Worm (Caenorhabditis elegans) whole organism, L4 larva: Measurements from ENCODE around the gene Y39G8B.10.

Experiments used
- D1046.2 ChIP-seq: fragments of 200-800 bp; sonication (Bioruptor generic); IDR thresholded peaks from 2 replicates; pipeline ENCODE4 v1.3.6; 2022; ENCODE audit warnings: missing genetic modification characterization, missing compliant biosample characterization
- F10B5.3 ChIP-seq: sonication (generic microtip); optimal IDR thresholded peaks from 2 replicates; lab custom pipeline; 2016; ENCODE audit warnings: mild to moderate bottlenecking, missing genetic modification characterization, missing compliant biosample characterization
- F37D6.2 ChIP-seq: sonication (generic microtip); optimal IDR thresholded peaks from 2 replicates; lab custom pipeline; 2016; ENCODE audit warnings: mild to moderate bottlenecking, missing genetic modification characterization, missing compliant biosample characterization
- R02D3.7 ChIP-seq: fragments of 150-350 bp; sonication (generic microtip); optimal IDR thresholded peaks from 3 replicates; lab custom pipeline; 2014; ENCODE audit warnings: missing biosample characterization, missing genetic modification characterization
- T26A8.4 ChIP-seq: fragments of 200-800 bp; sonication (Bioruptor generic); IDR thresholded peaks from 2 replicates; pipeline ENCODE4 v1.3.6; 2022; ENCODE audit warnings: missing genetic modification characterization, missing compliant biosample characterization
- Y105C5A.15 ChIP-seq: fragments of 200-800 bp; sonication (Bioruptor generic); IDR thresholded peaks from 2 replicates; pipeline ENCODE4 v1.3.6; 2022; ENCODE audit warnings: missing genetic modification characterization, missing compliant biosample characterization
- Y48G9A.11 ChIP-seq: fragments of 200-800 bp; sonication (Bioruptor generic); IDR thresholded peaks from 2 replicates; pipeline ENCODE4 v1.3.6; 2022; ENCODE audit warnings: missing genetic modification reagents, missing genetic modification characterization, missing compliant biosample characterization
- ZK546.5 ChIP-seq, 2 experiments: sonication (generic microtip); optimal IDR thresholded peaks; 2 replicates each; lab custom pipeline; 2017; ENCODE audit warnings: missing biosample characterization in 2 of 2, missing genetic modification characterization in 2 of 2
- aha-1 ChIP-seq: fragments of 150-350 bp; peaks from one replicate; lab custom pipeline; 2014; ENCODE audit warnings: missing biosample characterization, missing genetic modification characterization
- ama-1 ChIP-seq: fragments of 150-350 bp; optimal IDR thresholded peaks from 2 replicates; lab custom pipeline; 2014; ENCODE audit warnings: inconsistent platforms, mixed read lengths
- attf-4 ChIP-seq: sonication (generic microtip); optimal IDR thresholded peaks from 3 replicates; lab custom pipeline; 2017; ENCODE audit warnings: missing biosample characterization, missing genetic modification characterization
- ceh-20 ChIP-seq: fragments of 200-800 bp; sonication (Bioruptor generic); IDR thresholded peaks from 2 replicates; pipeline ENCODE4 v1.3.6; 2022; ENCODE audit warnings: missing genetic modification reagents, missing genetic modification characterization, missing compliant biosample characterization
- ceh-28 ChIP-seq: fragments of 150-350 bp; optimal IDR thresholded peaks from 2 replicates; lab custom pipeline; 2014; ENCODE audit warnings: missing biosample characterization, missing genetic modification reagents, missing genetic modification characterization
- ceh-32 ChIP-seq: sonication (generic microtip); optimal IDR thresholded peaks from 2 replicates; lab custom pipeline; 2016; ENCODE audit warnings: mild to moderate bottlenecking, missing genetic modification characterization, missing compliant biosample characterization; ENCODE audit not compliant: poor library complexity
- ceh-82 ChIP-seq: sonication (generic microtip); optimal IDR thresholded peaks from 2 replicates; lab custom pipeline; 2017; ENCODE audit warnings: missing biosample characterization, missing genetic modification characterization
- daf-12 ChIP-seq: fragments of 150-350 bp; optimal IDR thresholded peaks from 2 replicates; lab custom pipeline; 2014; ENCODE audit warnings: missing biosample characterization, missing genetic modification reagents, missing genetic modification characterization
- daf-16 ChIP-seq, 3 experiments: sonication (generic microtip); optimal IDR thresholded peaks; 2 replicates each; lab custom pipeline; 2016 to 2017; ENCODE audit warnings: missing genetic modification characterization in 3 of 3, missing genetic modification reagents in 3 of 3, mild to moderate bottlenecking in 2 of 3, missing compliant biosample characterization in 2 of 3, missing biosample characterization in 1 of 3, moderate library complexity in 1 of 3
- daf-8 ChIP-seq: fragments of 200-800 bp; sonication (Bioruptor generic); IDR thresholded peaks from 2 replicates; pipeline ENCODE4 v1.3.6; 2022; ENCODE audit warnings: missing genetic modification characterization, missing compliant biosample characterization
- dmd-9 ChIP-seq: fragments of 200-800 bp; sonication (Bioruptor generic); IDR thresholded peaks from 2 replicates; pipeline ENCODE4 v1.3.6; 2022; ENCODE audit warnings: missing genetic modification reagents, missing genetic modification characterization, missing compliant biosample characterization
- dve-1 ChIP-seq: sonication (generic microtip); optimal IDR thresholded peaks from 2 replicates; lab custom pipeline; 2017; ENCODE audit warnings: antibody characterized with exemption, mild to moderate bottlenecking, missing genetic modification characterization, missing compliant biosample characterization; ENCODE audit not compliant: insufficient read depth
- fos-1 ChIP-seq: fragments of 150-350 bp; optimal IDR thresholded peaks from 2 replicates; lab custom pipeline; 2014; ENCODE audit warnings: missing biosample characterization, missing genetic modification characterization
- hif-1 ChIP-seq, 2 experiments: sonication (generic microtip); optimal IDR thresholded peaks; 2 replicates each; lab custom pipeline; 2016 to 2017; ENCODE audit warnings: missing compliant biosample characterization in 2 of 2, missing genetic modification characterization in 2 of 2, missing genetic modification reagents in 2 of 2, missing genotype in 2 of 2, mild to moderate bottlenecking in 1 of 2
- lin-1 ChIP-seq: fragments of 200-800 bp; sonication (Bioruptor generic); IDR thresholded peaks from 2 replicates; pipeline ENCODE4 v1.3.6; 2022; ENCODE audit warnings: missing genetic modification reagents, missing genetic modification characterization, missing compliant biosample characterization
- lin-38 ChIP-seq: fragments of 200-800 bp; sonication (Bioruptor generic); IDR thresholded peaks from 2 replicates; pipeline ENCODE4 v1.3.6; 2022; ENCODE audit warnings: missing genetic modification reagents, missing genetic modification characterization, missing compliant biosample characterization
- lir-3 ChIP-seq: sonication (generic microtip); optimal IDR thresholded peaks from 2 replicates; lab custom pipeline; 2016; ENCODE audit warnings: mild to moderate bottlenecking, missing genetic modification characterization, missing compliant biosample characterization
- lsy-2 ChIP-seq, 2 experiments: fragments of 150-350 bp in 1 of 2; sonication (generic microtip) in 1 of 2; optimal IDR thresholded peaks; 2 replicates each; lab custom pipeline; 2014 to 2017; ENCODE audit warnings: missing biosample characterization in 2 of 2, missing genetic modification characterization in 2 of 2
- mdl-1 ChIP-seq, 2 experiments: fragments of 150-350 bp in 1 of 2; sonication (generic microtip) in 1 of 2; optimal IDR thresholded peaks; 2 replicates each; lab custom pipeline; 2014 to 2017; ENCODE audit warnings: missing biosample characterization in 2 of 2, missing genetic modification characterization in 2 of 2
- mdt-29 ChIP-seq: fragments of 200-800 bp; sonication (Bioruptor generic); IDR thresholded peaks from 2 replicates; pipeline ENCODE4 v1.3.6; 2022; ENCODE audit warnings: missing genetic modification reagents, missing genetic modification characterization, missing compliant biosample characterization
- mxl-2 ChIP-seq: fragments of 200-800 bp; sonication (Bioruptor generic); conservative IDR thresholded peaks from 2 replicates; pipeline ENCODE4 v1.3.6; 2022; ENCODE audit warnings: missing genetic modification reagents, missing genetic modification characterization, missing compliant biosample characterization
- mxl-3 ChIP-seq: fragments of 200-800 bp; sonication (Bioruptor generic); optimal IDR thresholded peaks from 2 replicates; lab custom pipeline; 2018; ENCODE audit warnings: mild to moderate bottlenecking, missing genetic modification characterization, missing compliant biosample characterization
- nhr-11 ChIP-seq: fragments of 150-350 bp; optimal IDR thresholded peaks from 2 replicates; lab custom pipeline; 2014; ENCODE audit warnings: missing biosample characterization, missing genetic modification characterization
- nhr-28 ChIP-seq: fragments of 150-350 bp; optimal IDR thresholded peaks from 2 replicates; lab custom pipeline; 2014; ENCODE audit warnings: missing biosample characterization, missing genetic modification characterization
- nhr-42 ChIP-seq: fragments of 200-800 bp; sonication (Bioruptor generic); IDR thresholded peaks from 2 replicates; pipeline ENCODE4 v1.3.6; 2022; ENCODE audit warnings: missing genetic modification characterization, missing compliant biosample characterization
- php-3 ChIP-seq: fragments of 200-800 bp; sonication (Bioruptor generic); IDR thresholded peaks from 2 replicates; pipeline ENCODE4 v1.3.6; 2022; ENCODE audit warnings: missing genetic modification reagents, missing genetic modification characterization, missing compliant biosample characterization
- pqm-1 ChIP-seq: sonication (generic microtip); optimal IDR thresholded peaks from 2 replicates; lab custom pipeline; 2017; ENCODE audit warnings: missing biosample characterization, missing genetic modification characterization
- set-16 ChIP-seq: fragments of 200-800 bp; sonication (Bioruptor generic); IDR thresholded peaks from 2 replicates; pipeline ENCODE4 v1.3.6; 2022; ENCODE audit warnings: missing genetic modification reagents, missing genetic modification characterization, missing compliant biosample characterization
- spr-1 ChIP-seq: sonication (generic microtip); optimal IDR thresholded peaks from 2 replicates; lab custom pipeline; 2016; ENCODE audit warnings: mild to moderate bottlenecking, missing genetic modification characterization, missing compliant biosample characterization
- spr-3 ChIP-seq: fragments of 200-800 bp; sonication (Bioruptor generic); optimal IDR thresholded peaks from 2 replicates; lab custom pipeline; 2018; ENCODE audit warnings: mild to moderate bottlenecking, missing genetic modification characterization, missing compliant biosample characterization
- unc-130 ChIP-seq: sonication (generic microtip); optimal IDR thresholded peaks from 2 replicates; lab custom pipeline; 2016; ENCODE audit warnings: missing genetic modification reagents, missing genetic modification characterization, missing compliant biosample characterization
- unc-62 ChIP-seq, 3 experiments: fragments of 150-350 bp in 1 of 3; sonication (generic microtip); optimal IDR thresholded peaks in 2 of 3; peaks in 1 of 3; 1 replicate in 1 of 3; 2 replicates in 2 of 3; lab custom pipeline; 2014 to 2017; ENCODE audit warnings: missing biosample characterization in 3 of 3, missing genetic modification characterization in 3 of 3, missing genetic modification reagents in 3 of 3, missing genotype in 1 of 3
- zfp-2 ChIP-seq: sonication (generic microtip); optimal IDR thresholded peaks from 2 replicates; lab custom pipeline; 2016; ENCODE audit warnings: mild to moderate bottlenecking, missing genetic modification characterization, missing compliant biosample characterization
- zfp-3 ChIP-seq: fragments of 200-800 bp; sonication (Bioruptor generic); conservative IDR thresholded peaks from 2 replicates; pipeline ENCODE4 v1.3.6; 2022; ENCODE audit warnings: missing genetic modification reagents, missing genetic modification characterization, missing compliant biosample characterization

Y39G8B.10 gene

ce11 chrII:13946455-13947093, 36.3 kb downstream of the Y39G8B.10 start:
- peak; percentile 37; the same call in 1 of the 2 replicates for TF ChIP-seq lin-38 (GFP tag; lab: Robert Waterston, UW)

ce11 chrII:13945527-13945926, 37.4 kb downstream of the Y39G8B.10 start:
- TF ChIP-seq T26A8.4 (GFP tag; lab: Robert Waterston, UW) (no peak), nhr-28 (tag; lab: Kevin White, UChicago) (peak; percentile 2), daf-16 (GFP tag; optimal IDR thresholded peaks at IDR 0.05; lab: Kevin White, UChicago) (no peak), daf-16 (tag; optimal IDR thresholded peaks at IDR 0.05; lab: Kevin White, UChicago) (peak; percentile 38), php-3 (GFP tag; lab: Robert Waterston, UW) (peak; percentile 55; the same call in 1 of the 2 replicates), dve-1 (peak; percentile 24), Y48G9A.11 (GFP tag; lab: Robert Waterston, UW) (no peak), lsy-2 (tag; optimal IDR thresholded peaks at IDR 0.05; lab: Kevin White, UChicago) (no peak), pqm-1 (tag; lab: Kevin White, UChicago) (peak; percentile 59)

DNA sequence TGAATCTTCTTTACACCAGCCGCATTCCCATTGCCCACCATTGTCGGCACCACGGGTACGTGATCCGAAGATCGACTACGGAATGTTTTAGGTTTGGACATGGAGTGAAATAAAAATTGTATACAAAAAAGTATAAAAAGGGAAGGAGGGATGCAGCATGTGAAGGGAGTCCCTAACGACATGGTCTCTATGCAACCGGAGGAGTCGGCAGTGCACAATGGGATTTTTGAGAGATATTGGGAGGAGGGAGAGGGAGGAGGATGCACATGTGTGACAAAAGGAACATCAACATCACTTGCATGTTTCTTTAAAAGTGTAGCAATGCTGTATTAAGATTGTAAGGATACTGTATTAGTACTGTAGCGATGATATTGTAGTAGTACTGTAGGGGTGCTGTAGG, 43.4 kb downstream of the Y39G8B.10 start, which contains the start of gene W07G1.1:
Gene W07G1.1, minus strand, starts transcription at position 101 of the 400 bp plus-strand sequence.
- TF ChIP-seq D1046.2 (GFP tag; lab: Robert Waterston, UW): no peak
- no peak for TF ChIP-seq nhr-28 (tag; lab: Kevin White, UChicago)
- peak in 1 of 2 experiments; percentile 15 for TF ChIP-seq unc-62 (GFP tag; optimal IDR thresholded peaks at IDR 0.05 in 1 of 2; lab: Kevin White, UChicago)
- TF ChIP-seq unc-62 (tag; optimal IDR thresholded peaks at IDR 0.05; lab: Kevin White, UChicago): no peak
- no peak for TF ChIP-seq mxl-2 (GFP tag; lab: Robert Waterston, UW)
- TF ChIP-seq unc-130: no peak
- no peak for TF ChIP-seq R02D3.7 (tag; lab: Kevin White, UChicago)
- TF ChIP-seq fos-1 (tag; lab: Kevin White, UChicago): no peak
- TF ChIP-seq, all 104 proteins: peak for 1

DNA sequence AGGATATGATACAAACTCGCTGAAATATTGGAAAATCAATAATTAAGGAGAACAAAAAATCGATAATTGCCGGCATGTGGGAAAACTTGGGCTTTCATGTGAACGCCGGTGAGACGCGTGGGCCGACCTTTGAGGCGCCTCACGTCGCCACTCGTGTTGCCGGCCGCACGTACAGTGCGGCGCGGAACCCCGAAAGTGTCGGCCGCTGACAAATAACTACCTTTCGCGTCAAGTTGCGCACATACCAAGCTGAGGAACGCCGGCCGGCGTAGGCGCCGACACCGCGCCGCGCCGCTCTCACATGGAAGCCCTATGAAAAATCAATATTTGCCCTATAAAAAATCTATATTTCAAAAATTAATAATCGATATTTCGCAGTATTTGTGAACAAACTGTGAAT, 44.6 kb downstream of the Y39G8B.10 start:
- TF ChIP-seq nhr-42 (GFP tag; lab: Robert Waterston, UW): peak; percentile 11; the same call in 1 of the 2 replicates
- no peak for TF ChIP-seq ceh-82 (tag; lab: Kevin White, UChicago)
- TF ChIP-seq D1046.2 (GFP tag; lab: Robert Waterston, UW): peak; percentile 52; the same call in 1 of the 2 replicates
- TF ChIP-seq daf-16 (GFP tag; optimal IDR thresholded peaks at IDR 0.05; lab: Kevin White, UChicago): no peak
- TF ChIP-seq daf-16 (tag; optimal IDR thresholded peaks at IDR 0.05; lab: Kevin White, UChicago): no peak
- TF ChIP-seq daf-12: no peak
- no peak for TF ChIP-seq spr-3 (GFP tag; lab: Kevin White, UChicago)
- no peak for TF ChIP-seq spr-1
- no peak for TF ChIP-seq mxl-3
- no peak for TF ChIP-seq T26A8.4 (GFP tag; lab: Robert Waterston, UW)
- TF ChIP-seq ceh-28 (tag; lab: Kevin White, UChicago): peak; percentile 47
- TF ChIP-seq pqm-1 (tag; lab: Kevin White, UChicago): no peak
- TF ChIP-seq zfp-2: no peak
- TF ChIP-seq F37D6.2 (tag; lab: Kevin White, UChicago): no peak
- no peak for TF ChIP-seq dve-1
- TF ChIP-seq Y105C5A.15 (GFP tag; lab: Robert Waterston, UW): no peak
- TF ChIP-seq nhr-11 (tag; lab: Kevin White, UChicago): no peak
- TF ChIP-seq hif-1 (tag; optimal IDR thresholded peaks at IDR 0.05; lab: Kevin White, UChicago): no peak
- no peak for TF ChIP-seq ZK546.5 (tag; optimal IDR thresholded peaks at IDR 0.05; lab: Kevin White, UChicago)
- TF ChIP-seq set-16 (GFP tag; lab: Robert Waterston, UW): peak; percentile 82
- no peak for TF ChIP-seq mdt-29
- no peak for TF ChIP-seq lin-1 (GFP tag; lab: Robert Waterston, UW)
- TF ChIP-seq lir-3 (tag; lab: Kevin White, UChicago): no peak
- TF ChIP-seq dmd-9: no peak
- TF ChIP-seq daf-8 (GFP tag; lab: Robert Waterston, UW): no peak
- no peak for TF ChIP-seq mdl-1 (tag; optimal IDR thresholded peaks at IDR 0.05; lab: Kevin White, UChicago)
- TF ChIP-seq ceh-32 (tag; lab: Kevin White, UChicago): no peak
- no peak for TF ChIP-seq zfp-3 (GFP tag; lab: Robert Waterston, UW)
- TF ChIP-seq aha-1: no peak
- peak in 1 of 2 experiments; percentile 18 for TF ChIP-seq unc-62 (GFP tag; optimal IDR thresholded peaks at IDR 0.05 in 1 of 2; lab: Kevin White, UChicago)
- TF ChIP-seq unc-62 (tag; optimal IDR thresholded peaks at IDR 0.05; lab: Kevin White, UChicago): no peak
- TF ChIP-seq attf-4 (tag; lab: Kevin White, UChicago): no peak
- TF ChIP-seq ceh-20 (GFP tag; lab: Robert Waterston, UW): no peak
- TF ChIP-seq ama-1 (lab: Kevin White, UChicago): no peak
- no peak for TF ChIP-seq F10B5.3 (tag; lab: Kevin White, UChicago)
